Fruit fly (Drosophila melanogaster) whole organism, larva: Measurements from ENCODE around the gene CG15347.
A peak's percentile ranks its signal among the peaks of the same experiment; 100 is the strongest.

Experiments used
- noc ChIP-seq: fragments of 200-800 bp; sonication (Bioruptor generic); optimal IDR thresholded peaks from 3 replicates; lab custom pipeline; 2019; ENCODE audit warnings: missing biosample characterization, mild to moderate bottlenecking, missing genetic modification characterization, moderate library complexity

Gene CG15347

DNA sequence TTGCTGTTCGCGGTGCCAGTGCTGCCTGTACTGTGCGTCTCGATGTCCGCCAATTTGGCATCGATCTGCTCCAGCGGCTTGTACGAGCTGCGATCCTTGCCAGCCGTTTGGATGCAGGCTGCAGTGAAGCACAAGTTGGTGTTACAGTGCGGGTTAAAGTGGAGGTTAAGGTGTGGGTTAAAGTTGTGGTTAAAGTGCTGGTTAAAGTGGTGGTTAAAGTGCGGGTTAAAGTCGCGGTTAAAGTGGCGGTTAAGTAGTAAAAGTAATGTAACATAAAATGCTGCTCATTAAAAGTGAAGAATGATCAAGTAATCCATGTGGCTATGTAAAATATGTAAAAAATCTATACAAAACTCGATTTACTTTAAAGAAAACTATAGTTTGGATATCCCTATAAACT is 8.5 kb downstream of the CG15347 start:
- no peak for TF ChIP-seq noc

- peak; percentile 30 for TF ChIP-seq noc
These were observed 10.3 kb downstream of the CG15347 start for dm6 chrX:8450214-8450904.

DNA sequence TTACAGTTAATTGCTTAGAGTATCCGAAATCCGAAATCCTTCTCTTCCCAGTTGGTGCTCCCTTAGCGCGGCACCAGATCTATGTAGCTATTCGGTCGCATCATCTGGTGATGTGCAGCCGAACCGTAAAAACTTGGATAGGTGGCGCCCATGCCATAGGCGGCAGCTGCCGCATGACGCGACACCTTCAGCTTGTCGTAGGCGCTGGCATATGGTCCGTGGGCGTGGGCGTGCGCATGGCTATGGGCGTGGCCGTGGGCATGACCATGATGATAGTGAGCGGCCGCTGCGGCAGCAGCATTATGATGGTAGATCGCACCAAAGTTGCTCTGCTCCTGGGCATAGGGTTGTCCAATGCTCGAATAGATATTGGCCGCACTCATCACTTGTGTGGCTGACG is 12.5 kb downstream of the CG15347 start:
- no peak for TF ChIP-seq noc

DNA sequence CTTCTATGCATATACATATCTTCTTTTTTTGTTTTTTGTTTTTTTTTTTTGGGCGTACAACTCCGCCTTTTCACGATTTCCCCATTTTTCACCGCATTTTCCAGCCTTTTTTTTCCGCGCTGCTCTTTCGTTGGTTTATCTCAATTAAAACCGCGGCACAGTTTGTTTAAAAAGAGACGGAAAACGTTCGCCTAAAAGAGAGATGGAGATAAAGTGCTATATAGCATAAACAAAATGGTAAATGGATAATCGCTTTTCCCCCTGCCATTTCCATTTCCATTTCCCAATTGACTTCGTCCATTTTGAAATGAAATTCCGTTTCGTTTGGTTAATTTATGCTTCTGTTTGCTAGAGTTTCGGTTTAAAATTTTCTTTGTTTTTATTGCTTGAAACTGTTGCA is 13.5 kb downstream of the CG15347 start:
- TF ChIP-seq noc: no peak

- TF ChIP-seq noc: no peak
These were observed 15.7 kb downstream of the CG15347 start for dm6 chrX:8444883-8445572.

dm6 chrX:8444279-8444678 is 16.4 kb downstream of the CG15347 start:
- TF ChIP-seq noc: no peak

DNA sequence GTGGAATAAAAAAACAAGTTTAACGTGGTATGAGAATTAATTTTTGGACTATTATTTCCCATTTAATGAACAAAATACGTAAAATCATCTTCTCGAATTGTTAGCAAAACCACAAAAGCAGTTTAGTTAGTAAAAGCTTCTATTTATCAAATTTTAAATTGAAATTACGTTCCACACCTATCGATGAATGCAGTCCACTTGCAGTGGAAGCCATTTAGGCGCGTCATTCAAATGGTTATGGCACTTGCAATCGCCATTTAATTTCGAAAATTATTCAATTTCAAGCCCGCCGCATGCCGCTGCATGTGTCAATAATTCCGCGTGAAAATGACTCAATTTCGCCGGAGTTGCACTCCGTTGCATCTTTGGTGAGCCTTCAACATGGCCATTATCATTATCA is 17.8 kb downstream of the CG15347 start:
- no peak for TF ChIP-seq noc

DNA sequence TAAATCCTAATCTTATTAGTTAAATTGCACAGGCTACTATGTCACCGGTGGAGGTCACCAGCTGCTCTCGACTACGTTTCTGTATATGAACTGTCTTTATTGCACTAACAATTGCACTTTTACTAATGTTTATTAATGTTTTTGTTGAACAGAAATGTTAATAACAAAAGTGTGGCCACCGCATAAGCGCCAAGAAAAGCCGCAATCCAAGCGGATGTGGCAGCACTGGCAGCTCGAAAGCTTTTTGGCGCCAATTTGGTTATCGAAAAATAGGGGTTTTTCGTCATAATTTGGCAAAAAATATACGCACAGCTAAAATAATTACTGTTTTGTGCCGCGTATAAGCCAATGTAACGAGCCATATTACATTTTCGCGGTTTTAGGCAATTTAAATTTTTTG is 18.5 kb downstream of the CG15347 start, which contains the start of gene CG12123:
Gene CG12123, minus strand, starts transcription at position 188 of the 400 bp plus-strand sequence.
- TF ChIP-seq noc: no peak

DNA sequence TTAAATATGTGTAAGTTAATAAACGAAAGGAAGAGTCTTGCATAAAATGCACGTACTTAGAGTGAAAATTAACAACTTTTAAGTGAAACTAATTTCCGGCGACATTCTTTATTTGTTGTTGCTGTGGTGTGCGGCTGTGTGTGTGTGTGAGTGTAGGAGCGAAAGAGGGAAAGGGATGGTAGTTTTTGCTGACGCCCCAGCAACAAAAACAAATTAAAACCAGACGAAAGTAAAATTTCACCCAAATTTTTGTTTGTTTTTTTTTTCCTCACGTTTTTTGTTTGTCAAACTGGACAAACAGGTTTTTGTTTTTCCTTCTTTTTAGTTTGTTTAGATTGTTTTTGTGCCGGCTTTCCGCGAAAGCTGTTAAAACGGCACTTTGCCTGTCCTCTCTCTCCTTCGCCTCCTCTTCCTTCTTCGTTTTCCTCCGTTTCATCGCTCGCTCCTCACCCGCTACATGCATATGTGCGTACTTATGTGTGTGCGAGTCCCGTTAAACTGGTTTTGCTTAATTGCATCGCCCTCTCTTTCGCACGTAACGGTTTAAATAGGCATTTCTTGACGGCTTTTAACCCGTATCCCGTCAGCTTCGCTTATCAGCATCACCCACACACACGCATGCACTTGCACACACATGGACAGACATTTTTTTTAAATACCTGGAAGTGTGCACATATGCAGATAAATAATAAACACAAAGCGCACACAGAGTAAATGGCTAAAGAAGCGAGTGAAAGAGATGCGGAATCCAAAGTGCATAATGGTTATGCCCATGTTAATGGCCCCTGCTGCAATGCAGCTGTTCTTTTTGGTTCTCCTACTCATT is 23.2 kb downstream of the CG15347 start, which contains the start of gene Miga:
Gene Miga, minus strand, starts transcription at position 536 of the 826 bp plus-strand sequence.
- no peak for TF ChIP-seq noc

dm6 chrX:8436656-8437284 is 23.9 kb downstream of the CG15347 start, which contains the start of gene CG1440:
TSS of gene CG1440 (plus strand) at chrX:8437057.
- no peak for TF ChIP-seq noc

- TF ChIP-seq noc: no peak
These were observed 27.0 kb downstream of the CG15347 start, which contains the start of gene CG32712 for dm6 chrX:8433709-8434108. TSS of gene CG32712 (minus strand) at chrX:8433809.

DNA sequence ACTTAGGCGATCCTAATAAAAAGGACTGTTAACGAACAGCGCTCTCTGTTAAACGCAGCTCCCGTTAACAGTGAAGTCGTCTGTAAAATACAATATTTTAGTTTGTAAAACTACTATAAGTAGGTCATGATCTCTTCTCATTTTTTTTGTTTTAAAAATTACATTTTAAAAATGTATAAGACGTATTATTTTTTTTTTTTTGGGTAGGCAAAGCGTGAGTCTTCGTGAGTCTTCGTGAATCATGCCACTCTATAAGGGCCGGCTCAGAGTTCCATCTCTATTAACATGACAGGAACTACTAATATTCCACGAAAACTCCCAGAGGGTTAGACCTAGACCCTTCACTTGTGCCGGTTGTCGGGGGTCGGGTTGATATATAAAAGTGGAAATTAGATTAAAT is 38.1 kb downstream of the CG15347 start:
- no peak for TF ChIP-seq noc

- TF ChIP-seq noc: no peak
These were observed 39.3 kb downstream of the CG15347 start for dm6 chrX:8421449-8421795.

dm6 chrX:8420772-8421448 is 39.8 kb downstream of the CG15347 start:
- no peak for TF ChIP-seq noc

dm6 chrX:8419534-8419933 is 41.2 kb downstream of the CG15347 start:
- TF ChIP-seq noc: no peak

- TF ChIP-seq noc: no peak
These were observed 43.7 kb downstream of the CG15347 start for dm6 chrX:8416956-8417355.
